Worm (Caenorhabditis elegans) whole organism, L4 larva: ENCODE data around the gene elo-3.

ENCODE experiments used
- F10B5.3 ChIP-seq: sonication (generic microtip); optimal IDR thresholded peaks from 2 replicates; lab custom pipeline; 2016; ENCODE audit warnings: mild to moderate bottlenecking, missing genetic modification characterization, missing compliant biosample characterization
- T20F7.1 ChIP-seq: fragments of 200-800 bp; sonication (Bioruptor generic); optimal IDR thresholded peaks from 2 replicates; lab custom pipeline; 2018; ENCODE audit warnings: mild to moderate bottlenecking, missing genetic modification characterization, missing compliant biosample characterization
- Y105C5A.15 ChIP-seq: fragments of 200-800 bp; sonication (Bioruptor generic); IDR thresholded peaks from 2 replicates; pipeline ENCODE4 v1.3.6; 2022; ENCODE audit warnings: missing genetic modification characterization, missing compliant biosample characterization
- aha-1 ChIP-seq: fragments of 150-350 bp; peaks from one replicate; lab custom pipeline; 2014; ENCODE audit warnings: missing biosample characterization, missing genetic modification characterization
- ama-1 ChIP-seq: fragments of 150-350 bp; optimal IDR thresholded peaks from 2 replicates; lab custom pipeline; 2014; ENCODE audit warnings: inconsistent platforms, mixed read lengths
- ceh-32 ChIP-seq: sonication (generic microtip); optimal IDR thresholded peaks from 2 replicates; lab custom pipeline; 2016; ENCODE audit warnings: mild to moderate bottlenecking, missing genetic modification characterization, missing compliant biosample characterization; ENCODE audit not compliant: poor library complexity
- ceh-44 ChIP-seq: fragments of 200-800 bp; sonication (Bioruptor generic); IDR thresholded peaks from 2 replicates; pipeline ENCODE4 v1.3.6; 2022; ENCODE audit warnings: missing genetic modification reagents, missing genetic modification characterization, missing compliant biosample characterization
- ceh-62 ChIP-seq: sonication (generic microtip); optimal IDR thresholded peaks from 2 replicates; lab custom pipeline; 2017; ENCODE audit warnings: missing biosample characterization, missing genetic modification characterization
- ces-1 ChIP-seq: fragments of 150-350 bp; sonication (generic microtip); optimal IDR thresholded peaks from 4 replicates; lab custom pipeline; 2014; ENCODE audit warnings: missing biosample characterization, missing genetic modification reagents, missing genetic modification characterization
- ctbp-1 ChIP-seq: fragments of 200-800 bp; sonication (Bioruptor generic); IDR thresholded peaks from 2 replicates; pipeline ENCODE4 v1.3.6; 2022; ENCODE audit warnings: missing genetic modification reagents, missing genetic modification characterization, missing compliant biosample characterization
- daf-16 ChIP-seq, 3 experiments: sonication (generic microtip); optimal IDR thresholded peaks; 2 replicates each; lab custom pipeline; 2016 to 2017; ENCODE audit warnings: missing genetic modification characterization in 3 of 3, missing genetic modification reagents in 3 of 3, mild to moderate bottlenecking in 2 of 3, missing compliant biosample characterization in 2 of 3, missing biosample characterization in 1 of 3, moderate library complexity in 1 of 3
- egl-43 ChIP-seq: fragments of 200-800 bp; sonication (Bioruptor generic); IDR thresholded peaks from 2 replicates; pipeline ENCODE4 v1.3.6; 2022; ENCODE audit warnings: missing genetic modification reagents, missing genetic modification characterization, missing compliant biosample characterization
- fkh-10 ChIP-seq: fragments of 150-350 bp; optimal IDR thresholded peaks from 2 replicates; lab custom pipeline; 2014; ENCODE audit warnings: missing biosample characterization, missing genetic modification reagents, missing genetic modification characterization
- hif-1 ChIP-seq, 2 experiments: sonication (generic microtip); optimal IDR thresholded peaks; 2 replicates each; lab custom pipeline; 2016 to 2017; ENCODE audit warnings: missing compliant biosample characterization in 2 of 2, missing genetic modification characterization in 2 of 2, missing genetic modification reagents in 2 of 2, missing genotype in 2 of 2, mild to moderate bottlenecking in 1 of 2
- hlh-11 ChIP-seq: fragments of 200-800 bp; sonication (Bioruptor generic); optimal IDR thresholded peaks from 2 replicates; lab custom pipeline; 2018; ENCODE audit warnings: mild to moderate bottlenecking, missing genetic modification characterization, missing compliant biosample characterization
- hlh-30 ChIP-seq: sonication (generic microtip); optimal IDR thresholded peaks from 2 replicates; lab custom pipeline; 2017; ENCODE audit warnings: antibody characterized with exemption, mild to moderate bottlenecking, missing genetic modification characterization, missing compliant biosample characterization; ENCODE audit not compliant: insufficient read depth
- lim-7 ChIP-seq: fragments of 200-800 bp; sonication (Bioruptor generic); IDR thresholded peaks from 2 replicates; pipeline ENCODE4 v1.3.6; 2022; ENCODE audit warnings: missing genetic modification characterization, missing compliant biosample characterization
- lin-29 ChIP-seq: fragments of 200-800 bp; sonication (Bioruptor generic); IDR thresholded peaks from 2 replicates; pipeline ENCODE4 v1.3.6; 2022; ENCODE audit warnings: missing genetic modification reagents, missing genetic modification characterization, missing compliant biosample characterization
- mdl-1 ChIP-seq, 2 experiments: fragments of 150-350 bp in 1 of 2; sonication (generic microtip) in 1 of 2; optimal IDR thresholded peaks; 2 replicates each; lab custom pipeline; 2014 to 2017; ENCODE audit warnings: missing biosample characterization in 2 of 2, missing genetic modification characterization in 2 of 2
- mes-2 ChIP-seq: sonication (generic microtip); optimal IDR thresholded peaks from 2 replicates; lab custom pipeline; 2016; ENCODE audit warnings: missing genotype, mild to moderate bottlenecking, missing genetic modification characterization, missing compliant biosample characterization; ENCODE audit not compliant: poor library complexity, severe bottlenecking
- nhr-10 ChIP-seq: fragments of 150-350 bp; optimal IDR thresholded peaks from 2 replicates; lab custom pipeline; 2014; ENCODE audit warnings: missing biosample characterization, missing genetic modification characterization
- nhr-41 ChIP-seq: fragments of 200-800 bp; sonication (Bioruptor generic); IDR thresholded peaks from 2 replicates; pipeline ENCODE4 v1.3.6; 2022; ENCODE audit warnings: missing genetic modification reagents, missing genetic modification characterization, missing compliant biosample characterization
- nhr-48 ChIP-seq: sonication (generic microtip); optimal IDR thresholded peaks from 2 replicates; lab custom pipeline; 2016; ENCODE audit warnings: mild to moderate bottlenecking, missing genetic modification characterization, missing compliant biosample characterization
- nhr-6 ChIP-seq: fragments of 150-350 bp; optimal IDR thresholded peaks from 2 replicates; lab custom pipeline; 2014; ENCODE audit warnings: missing biosample characterization, missing genetic modification characterization
- php-3 ChIP-seq: fragments of 200-800 bp; sonication (Bioruptor generic); IDR thresholded peaks from 2 replicates; pipeline ENCODE4 v1.3.6; 2022; ENCODE audit warnings: missing genetic modification reagents, missing genetic modification characterization, missing compliant biosample characterization
- pqm-1 ChIP-seq: sonication (generic microtip); optimal IDR thresholded peaks from 2 replicates; lab custom pipeline; 2017; ENCODE audit warnings: missing biosample characterization, missing genetic modification characterization
- sdz-12 ChIP-seq: fragments of 200-800 bp; sonication (Bioruptor generic); optimal IDR thresholded peaks from 2 replicates; lab custom pipeline; 2018; ENCODE audit warnings: mild to moderate bottlenecking, missing genetic modification characterization, missing compliant biosample characterization
- spr-1 ChIP-seq: sonication (generic microtip); optimal IDR thresholded peaks from 2 replicates; lab custom pipeline; 2016; ENCODE audit warnings: mild to moderate bottlenecking, missing genetic modification characterization, missing compliant biosample characterization
- spr-3 ChIP-seq: fragments of 200-800 bp; sonication (Bioruptor generic); optimal IDR thresholded peaks from 2 replicates; lab custom pipeline; 2018; ENCODE audit warnings: mild to moderate bottlenecking, missing genetic modification characterization, missing compliant biosample characterization
- unc-62 ChIP-seq, 3 experiments: fragments of 150-350 bp in 1 of 3; sonication (generic microtip); optimal IDR thresholded peaks in 2 of 3; peaks in 1 of 3; 1 replicate in 1 of 3; 2 replicates in 2 of 3; lab custom pipeline; 2014 to 2017; ENCODE audit warnings: missing biosample characterization in 3 of 3, missing genetic modification characterization in 3 of 3, missing genetic modification reagents in 3 of 3, missing genotype in 1 of 3
- zag-1 ChIP-seq: fragments of 150-350 bp; optimal IDR thresholded peaks from 2 replicates; lab custom pipeline; 2014; ENCODE audit warnings: missing biosample characterization, missing genetic modification characterization
- zip-2 ChIP-seq: fragments of 150-350 bp; optimal IDR thresholded peaks from 2 replicates; lab custom pipeline; 2014; ENCODE audit warnings: missing biosample characterization, missing genetic modification characterization

elo-3 gene

DNA sequence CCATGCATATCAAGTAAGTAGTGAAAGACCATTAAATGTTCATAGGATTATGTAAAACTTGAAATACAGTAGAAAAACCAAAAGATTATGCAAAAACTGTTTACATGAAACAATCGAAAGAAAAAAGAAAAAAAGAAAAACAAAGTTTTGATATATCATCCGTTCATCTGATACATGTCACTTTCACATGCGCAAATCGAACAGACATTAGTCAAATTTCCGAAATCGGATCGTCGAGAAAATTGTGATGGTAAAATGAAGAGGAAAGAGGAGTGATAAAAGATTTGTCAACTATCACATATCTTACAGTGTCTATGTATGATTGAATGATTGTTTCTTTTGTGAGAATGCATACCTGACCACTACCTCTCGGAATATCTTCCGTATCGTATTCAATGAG is 28.6 kb upstream of the elo-3 start:
- TF ChIP-seq Y105C5A.15 (GFP tag; lab: Robert Waterston, UW), result no peak
- no peak for TF ChIP-seq zip-2 (tag; lab: Kevin White, UChicago)
- no peak for TF ChIP-seq spr-1 (tag; lab: Kevin White, UChicago)
- TF ChIP-seq mdl-1 (tag; optimal IDR thresholded peaks at IDR 0.05; lab: Kevin White, UChicago), result no peak
- TF ChIP-seq nhr-48 (tag; lab: Kevin White, UChicago), result no peak
- no peak for TF ChIP-seq lin-29 (GFP tag; lab: Robert Waterston, UW)
- no peak for TF ChIP-seq zag-1 (tag; lab: Kevin White, UChicago)
- no peak for TF ChIP-seq ceh-32 (tag; lab: Kevin White, UChicago)
- no peak for TF ChIP-seq sdz-12
- no peak for TF ChIP-seq F10B5.3
- no peak for TF ChIP-seq ceh-62 (tag; lab: Kevin White, UChicago)
- TF ChIP-seq nhr-41 (GFP tag; lab: Robert Waterston, UW), result no peak

DNA sequence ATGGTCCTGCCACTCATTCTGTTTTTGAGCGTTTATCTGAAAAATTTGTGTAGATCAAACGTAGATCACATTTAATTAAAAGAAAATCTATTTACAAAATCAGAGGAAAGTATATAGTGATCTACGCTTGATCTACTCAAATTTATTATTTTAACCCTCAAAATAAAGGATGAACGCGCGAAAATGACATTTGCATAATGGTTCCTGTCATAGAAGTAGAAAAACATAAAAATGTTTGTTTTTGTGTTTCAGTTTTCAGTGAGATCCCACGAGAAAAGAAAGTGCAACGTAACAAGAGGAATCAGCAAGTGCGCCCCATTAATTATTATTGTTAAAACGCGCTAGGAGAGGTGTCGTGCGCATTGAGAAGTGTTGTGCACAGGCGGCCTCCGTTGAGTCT is 26.2 kb upstream of the elo-3 start:
- no peak for TF ChIP-seq lim-7 (GFP tag; lab: Robert Waterston, UW)
- TF ChIP-seq unc-62 (GFP tag; optimal IDR thresholded peaks at IDR 0.05 in 1 of 2; lab: Kevin White, UChicago), result peak in 1 of 2 experiments; percentile 54
- no peak for TF ChIP-seq unc-62 (tag; optimal IDR thresholded peaks at IDR 0.05; lab: Kevin White, UChicago)

DNA sequence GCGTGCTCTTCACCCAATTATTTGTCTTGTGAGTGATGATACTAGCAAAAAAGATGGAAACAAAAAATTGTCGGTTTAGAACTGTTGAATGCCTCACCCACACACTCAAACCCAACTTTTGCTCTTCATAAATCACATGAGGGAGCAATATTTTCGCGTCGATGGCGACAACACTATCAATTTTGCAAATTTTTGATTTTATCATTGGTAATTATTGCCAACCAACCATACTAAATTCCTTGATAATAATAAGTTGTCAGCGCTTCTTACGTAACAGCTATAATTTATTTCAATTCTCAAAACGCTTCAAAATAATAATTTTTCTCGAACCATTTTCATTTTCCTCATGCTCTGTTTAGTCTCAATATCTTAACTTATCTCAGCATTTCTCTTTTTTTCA is 24.7 kb upstream of the elo-3 start:
- TF ChIP-seq egl-43 (GFP tag; lab: Robert Waterston, UW) (no peak), pqm-1 (tag; lab: Kevin White, UChicago) (peak; percentile 58), daf-16 (GFP tag; optimal IDR thresholded peaks at IDR 0.05; lab: Kevin White, UChicago) (no peak), daf-16 (tag; optimal IDR thresholded peaks at IDR 0.05; lab: Kevin White, UChicago) (peak; percentile 50), ces-1 (GFP tag; lab: Kevin White, UChicago) (no peak)

DNA sequence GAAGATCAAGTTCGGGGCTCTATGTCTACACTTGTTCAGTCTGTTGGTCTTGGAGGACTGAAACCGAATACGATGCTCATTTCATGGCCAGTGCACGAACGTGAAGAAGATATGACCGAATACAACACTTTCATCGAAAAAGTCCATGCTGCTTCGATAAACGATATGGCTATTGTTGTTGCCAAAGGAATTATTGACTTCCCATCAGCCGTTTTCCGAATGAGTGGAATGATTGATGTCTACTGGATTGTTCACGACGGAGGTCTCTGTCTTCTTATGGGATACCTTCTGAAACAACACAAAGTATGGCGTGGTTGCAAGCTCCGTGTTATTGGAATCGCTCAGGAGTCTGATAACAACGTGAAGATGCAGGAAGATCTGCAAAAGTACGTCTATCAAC is 21.3 kb upstream of the elo-3 start:
- TF ChIP-seq nhr-10 (no peak), ama-1 (lab: Kevin White, UChicago) (no peak), aha-1 (peak; percentile 74), spr-3 (no peak), T20F7.1 (no peak), unc-62 (GFP tag; optimal IDR thresholded peaks at IDR 0.05 in 1 of 2; lab: Kevin White, UChicago) (peak in 1 of 2 experiments; percentile 89), unc-62 (tag; optimal IDR thresholded peaks at IDR 0.05; lab: Kevin White, UChicago) (no peak), ctbp-1 (no peak), hif-1 (tag; optimal IDR thresholded peaks at IDR 0.05; lab: Kevin White, UChicago) (no peak), nhr-6 (tag; lab: Kevin White, UChicago) (no peak), ceh-44 (GFP tag; lab: Robert Waterston, UW) (no peak), nhr-41 (GFP tag; lab: Robert Waterston, UW) (no peak), php-3 (GFP tag; lab: Robert Waterston, UW) (no peak), hlh-30 (no peak)

DNA sequence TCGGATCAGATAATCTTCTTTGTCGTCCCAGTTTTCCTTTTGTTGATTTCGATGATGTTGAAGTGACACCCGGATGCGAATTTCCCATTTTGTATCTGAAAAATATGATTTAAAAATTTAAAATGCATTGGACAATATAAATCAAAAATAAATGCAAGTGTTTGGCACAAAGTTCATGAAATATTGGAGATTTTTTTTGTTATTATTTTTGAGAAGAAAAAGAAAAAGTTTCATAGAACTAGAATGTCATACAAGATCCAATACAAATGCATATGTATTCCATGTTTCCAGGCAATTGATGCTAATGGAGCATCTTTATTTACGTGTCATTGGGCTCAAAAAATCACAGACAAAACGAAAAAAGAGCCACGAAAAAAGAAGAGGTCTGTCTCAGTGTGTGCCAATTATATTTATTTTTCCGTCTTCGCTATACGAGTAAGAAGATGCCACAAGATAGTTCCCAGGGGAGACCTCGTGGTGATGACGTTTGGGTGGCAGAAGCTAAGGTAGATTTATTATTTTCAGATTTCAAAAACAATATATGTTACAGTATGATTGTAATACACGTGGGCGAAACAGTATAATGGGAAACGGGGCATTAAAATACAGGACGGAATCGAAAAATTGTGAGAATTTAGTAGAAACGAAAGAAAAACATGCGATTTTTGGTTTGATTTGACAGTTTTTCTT is 18.0 kb upstream of the elo-3 start, which contains the start of the genes glb-23 and R13A1.1:
Gene glb-23, minus strand, starts transcription at position 101 of the 690 bp plus-strand sequence.
Gene R13A1.1, plus strand, starts transcription at position 640 of the 690 bp plus-strand sequence.
- TF ChIP-seq hlh-11 (tag; lab: Kevin White, UChicago), result no peak
- no peak for TF ChIP-seq fkh-10 (GFP tag; lab: Kevin White, UChicago)
- TF ChIP-seq mes-2, result no peak
